Fruit fly (Drosophila melanogaster): ENCODE results near the gene atilla.
A peak's percentile ranks its signal among the peaks of the same experiment; 100 is the strongest.

Gene atilla

DNA sequence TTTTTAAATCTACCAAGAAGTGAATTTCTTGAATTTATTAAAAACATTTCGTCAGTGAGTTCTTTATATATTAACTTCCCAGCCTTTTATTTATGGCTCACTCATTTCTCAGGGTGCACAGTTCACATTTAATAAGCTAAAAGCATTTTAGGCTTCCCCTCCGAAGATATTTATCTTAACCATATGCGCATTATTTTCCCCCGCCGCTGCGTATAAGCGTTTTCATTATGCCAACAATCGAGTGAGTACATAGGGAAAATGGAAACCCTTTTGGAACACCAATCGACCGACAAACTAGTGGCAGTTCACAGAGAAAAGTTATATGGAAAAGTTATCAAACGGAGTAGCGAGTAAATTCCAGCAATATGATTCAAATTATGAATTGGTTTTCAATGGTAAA is 40.0 kb downstream of the atilla start, which contains the start of gene Gr33a:
Gene Gr33a, plus strand, starts transcription at position 301 of the 400 bp plus-strand sequence.
- TF ChIP-seq Nf-YA (GFP tag; IDR thresholded peaks at IDR 0.05) (no peak), CG1792 (GFP tag; optimal IDR thresholded peaks at IDR 0.05) (no peak), trh (GFP tag; optimal IDR thresholded peaks at IDR 0.05) (no peak)

DNA sequence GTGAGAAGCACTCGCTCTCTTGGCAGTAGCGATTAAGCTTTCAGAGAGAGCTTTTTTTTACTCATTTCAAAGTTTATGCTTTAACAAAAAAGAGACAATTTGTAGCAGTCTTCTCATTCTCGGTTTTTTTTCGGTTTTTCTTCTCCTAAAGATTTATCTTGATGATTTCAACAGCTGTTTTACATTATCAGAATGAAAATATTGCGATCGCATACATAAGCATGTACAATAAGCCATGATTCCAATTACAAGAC is 43.6 kb downstream of the atilla start:
- TF ChIP-seq CG17829 (tag; optimal IDR thresholded peaks at IDR 0.05) (no peak), Trl (optimal IDR thresholded peaks at IDR 0.05) (peak; percentile 73 to 84), Trl (GFP tag; optimal IDR thresholded peaks at IDR 0.05) (no peak), sim (GFP tag; IDR thresholded peaks at IDR 0.05) (no peak), CG18764 (GFP tag; optimal IDR thresholded peaks at IDR 0.05) (no peak), sqz (GFP tag; optimal IDR thresholded peaks at IDR 0.05) (peak; percentile 13)

DNA sequence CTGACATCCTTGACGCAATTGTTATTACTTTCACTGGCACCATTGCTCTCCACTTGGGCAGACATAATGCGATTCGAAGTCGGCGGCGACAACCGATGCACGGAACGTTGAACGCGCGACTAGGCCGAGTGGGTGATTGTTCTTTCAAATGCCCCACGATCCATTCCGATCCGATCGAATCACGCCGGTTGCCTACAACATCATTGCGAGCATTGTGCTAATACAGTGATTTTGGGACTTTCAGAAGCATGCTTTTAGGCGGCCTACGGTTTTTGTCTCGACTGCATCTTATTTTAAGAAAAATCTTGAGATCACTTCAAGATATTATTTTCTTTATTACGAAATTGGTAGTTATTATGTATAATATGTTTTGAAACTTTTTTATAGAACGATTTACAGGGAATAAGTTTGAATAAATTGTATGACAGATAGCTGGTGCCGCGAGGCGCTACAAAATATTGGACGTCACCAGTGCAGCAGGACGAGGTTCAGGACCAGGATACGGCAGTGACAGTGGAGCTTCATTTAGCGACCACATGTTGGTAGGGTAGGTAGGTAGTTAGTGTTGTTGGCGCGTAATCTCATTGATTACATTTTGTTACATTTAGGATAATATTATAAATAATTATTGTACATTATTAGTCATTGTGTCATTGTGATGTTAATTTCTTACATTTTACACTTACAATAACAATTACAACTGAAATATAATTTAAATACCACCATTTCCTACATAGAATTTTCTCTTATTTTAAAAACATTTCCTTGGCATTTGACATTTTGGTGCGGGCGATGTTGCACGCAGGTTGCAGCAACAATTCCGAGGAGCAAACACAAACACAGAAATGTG is 44.2 kb downstream of the atilla start, which contains the start of gene rho-6:
Gene rho-6, minus strand, starts transcription at position 137 of the 850 bp plus-strand sequence.
- TF ChIP-seq luna (GFP tag; optimal IDR thresholded peaks at IDR 0.05) (no peak), CG11504 (tag; optimal IDR thresholded peaks at IDR 0.05) (peak; percentile 95), CG5180 (GFP tag; optimal IDR thresholded peaks at IDR 0.05) (peak; percentile 43), CG3995 (GFP tag; optimal IDR thresholded peaks at IDR 0.05) (peak; percentile 93), stwl (tag; optimal IDR thresholded peaks at IDR 0.05) (peak; percentile 29), vnd (GFP tag; IDR thresholded peaks at IDR 0.05; ENCODE audit: partially characterized antibody) (no peak), br (optimal IDR thresholded peaks at IDR 0.05) (no peak), Hr39 (optimal IDR thresholded peaks at IDR 0.05) (no peak), pita (GFP tag; optimal IDR thresholded peaks at IDR 0.05) (peak; percentile 13), sens (GFP tag) (peak; percentile 70), CTCF (GFP tag; optimal IDR thresholded peaks at IDR 0.05) (peak; percentile 41), h (optimal IDR thresholded peaks at IDR 0.05) (no peak)

Data from whole organism, embryonic.